Fruit fly (Drosophila melanogaster) whole organism, embryonic: Measurements from ENCODE around the gene cana.
A peak's percentile ranks its signal among the peaks of the same experiment; 100 is the strongest.

ENCODE experiments used
- Atf-2 ChIP-seq: fragments of 200-800 bp; sonication (Bioruptor generic); optimal IDR thresholded peaks from 2 replicates; lab custom pipeline; 2016; ENCODE audit warnings: missing biosample characterization, missing genetic modification characterization
- CG1024 ChIP-seq: fragments of 200-800 bp; sonication (Bioruptor generic); IDR thresholded peaks from 2 replicates; pipeline ENCODE4 v1.3.6; 2022; ENCODE audit warnings: missing biosample characterization, missing genetic modification characterization
- CG10267 ChIP-seq: fragments of 200-800 bp; sonication (Bioruptor generic); optimal IDR thresholded peaks from 2 replicates; lab custom pipeline; 2018; ENCODE audit warnings: missing biosample characterization, mild to moderate bottlenecking, missing genetic modification characterization, moderate library complexity
- CG11093 ChIP-seq: fragments of 200-800 bp; sonication (Bioruptor generic); IDR thresholded peaks from 3 replicates; pipeline ENCODE4 v1.3.6; 2022; ENCODE audit warnings: missing biosample characterization, missing genetic modification characterization
- CG11247 ChIP-seq: fragments of 200-800 bp; sonication (Bioruptor generic); IDR thresholded peaks from 2 replicates; pipeline ENCODE4 v1.3.6; 2022; ENCODE audit warnings: missing biosample characterization, missing genetic modification characterization
- CG11504 ChIP-seq: fragments of 200-800 bp; sonication (Bioruptor generic); optimal IDR thresholded peaks from 3 replicates; lab custom pipeline; 2019; ENCODE audit warnings: missing biosample characterization, mild to moderate bottlenecking, missing genetic modification characterization, moderate library complexity
- CG13296 ChIP-seq: fragments of 200-800 bp; sonication (Bioruptor generic); optimal IDR thresholded peaks from 3 replicates; lab custom pipeline; 2018; ENCODE audit warnings: missing biosample characterization, mild to moderate bottlenecking, missing genetic modification characterization
- CG14965 ChIP-seq: fragments of 200-800 bp; sonication (Bioruptor generic); optimal IDR thresholded peaks from 2 replicates; lab custom pipeline; 2016; ENCODE audit warnings: missing biosample characterization, missing genetic modification characterization, borderline replicate concordance
- CG15514 ChIP-seq: fragments of 200-800 bp; sonication (Bioruptor generic); optimal IDR thresholded peaks from 3 replicates; lab custom pipeline; 2017; ENCODE audit warnings: missing biosample characterization, missing genetic modification characterization, mild to moderate bottlenecking, moderate library complexity, missing genetic modification reagents
- CG15601 ChIP-seq: fragments of 200-800 bp; sonication (Bioruptor generic); optimal IDR thresholded peaks from 3 replicates; lab custom pipeline; 2019; ENCODE audit warnings: missing biosample characterization, mild to moderate bottlenecking, missing genetic modification characterization, moderate library complexity
- CG1647 ChIP-seq: fragments of 200-800 bp; sonication (Bioruptor generic); optimal IDR thresholded peaks from 3 replicates; lab custom pipeline; 2016; ENCODE audit warnings: missing biosample characterization, missing genetic modification characterization
- CG18262 ChIP-seq: fragments of 200-800 bp; optimal IDR thresholded peaks from 3 replicates; lab custom pipeline; 2019; ENCODE audit warnings: missing biosample characterization, mild to moderate bottlenecking, missing genetic modification characterization, moderate library complexity
- CG18599 ChIP-seq: fragments of 200-800 bp; sonication (Bioruptor generic); optimal IDR thresholded peaks from 3 replicates; lab custom pipeline; 2017; ENCODE audit warnings: missing biosample characterization, missing genetic modification characterization, mild to moderate bottlenecking, moderate library complexity, missing genetic modification reagents
- CG30020 ChIP-seq: fragments of 200-800 bp; optimal IDR thresholded peaks from 2 replicates; lab custom pipeline; 2019; ENCODE audit warnings: missing biosample characterization, mild to moderate bottlenecking, missing genetic modification characterization, moderate library complexity
- CG32772 ChIP-seq: fragments of 200-800 bp; sonication (Bioruptor generic); IDR thresholded peaks from 2 replicates; pipeline ENCODE4 v1.3.6; 2022; ENCODE audit warnings: missing biosample characterization, missing genetic modification characterization
- CG4282 ChIP-seq: fragments of 200-800 bp; sonication (Bioruptor generic); optimal IDR thresholded peaks from 2 replicates; lab custom pipeline; 2016; ENCODE audit warnings: missing biosample characterization, missing genetic modification characterization
- CG4730 ChIP-seq: fragments of 200-800 bp; sonication (Bioruptor generic); IDR thresholded peaks from 2 replicates; pipeline ENCODE4 v1.3.6; 2022; ENCODE audit warnings: missing biosample characterization, missing genetic modification characterization
- CG5245 ChIP-seq: fragments of 200-800 bp; sonication (Bioruptor generic); optimal IDR thresholded peaks from 3 replicates; lab custom pipeline; 2016; ENCODE audit warnings: missing biosample characterization, missing genetic modification characterization
- CG8478 ChIP-seq: fragments of >200 bp; optimal IDR thresholded peaks from 2 replicates; lab custom pipeline; 2018
- Doc2 ChIP-seq: fragments of 200-800 bp; sonication (Bioruptor generic); IDR thresholded peaks from 2 replicates; pipeline ENCODE4 v1.3.6; 2022; ENCODE audit warnings: missing biosample characterization, missing genetic modification characterization
- ERR ChIP-seq: fragments of 200-800 bp; sonication (Bioruptor generic); optimal IDR thresholded peaks from 2 replicates; lab custom pipeline; 2016; ENCODE audit warnings: missing biosample characterization, missing genetic modification characterization
- Elba2 ChIP-seq: fragments of 200-800 bp; sonication (Bioruptor generic); optimal IDR thresholded peaks from 3 replicates; lab custom pipeline; 2016; ENCODE audit warnings: missing biosample characterization, missing genetic modification characterization
- Ets65A ChIP-seq: fragments of 200-800 bp; sonication (Bioruptor generic); peaks from one replicate; lab custom pipeline; 2016; ENCODE audit warnings: missing biosample characterization, missing genetic modification characterization
- GATAe ChIP-seq: fragments of 200-800 bp; sonication (Bioruptor generic); conservative IDR thresholded peaks from 2 replicates; pipeline ENCODE4 v1.3.6; 2022; ENCODE audit warnings: missing biosample characterization, missing genetic modification characterization
- Gug ChIP-seq: fragments of 200-800 bp; sonication (Bioruptor generic); IDR thresholded peaks from 4 replicates; pipeline ENCODE4 v1.3.6; 2022; ENCODE audit warnings: missing biosample characterization, missing genetic modification characterization
- H2.0 ChIP-seq: fragments of 200-800 bp; sonication (Bioruptor generic); IDR thresholded peaks from 2 replicates; pipeline ENCODE4 v1.3.6; 2022; ENCODE audit warnings: missing biosample characterization, missing genetic modification characterization
- Hr39 ChIP-seq: fragments of >200 bp; optimal IDR thresholded peaks from 2 replicates; lab custom pipeline; 2017
- MTF-1 ChIP-seq: fragments of 200-800 bp; sonication (Bioruptor generic); optimal IDR thresholded peaks from 2 replicates; lab custom pipeline; 2018; ENCODE audit warnings: missing biosample characterization, mild to moderate bottlenecking, missing genetic modification characterization, borderline replicate concordance
- Oli ChIP-seq: fragments of 200-800 bp; sonication (Bioruptor generic); optimal IDR thresholded peaks from 2 replicates; lab custom pipeline; 2018; ENCODE audit warnings: missing biosample characterization, mild to moderate bottlenecking, missing genetic modification characterization, moderate library complexity
- PHDP ChIP-seq: fragments of 200-800 bp; sonication (Bioruptor generic); optimal IDR thresholded peaks from 3 replicates; lab custom pipeline; 2018; ENCODE audit warnings: missing biosample characterization, mild to moderate bottlenecking, missing genetic modification characterization, moderate library complexity
- Rfx ChIP-seq: fragments of 200-800 bp; sonication (Bioruptor generic); IDR thresholded peaks from 2 replicates; pipeline ENCODE4 v1.3.6; 2022; ENCODE audit warnings: missing biosample characterization, missing genetic modification characterization
- Sin3A ChIP-seq: fragments of >200 bp; optimal IDR thresholded peaks from 2 replicates; lab custom pipeline; 2018
- Ssrp ChIP-seq: fragments of 200-800 bp; sonication (Bioruptor generic); optimal IDR thresholded peaks from 2 replicates; lab custom pipeline; 2018; ENCODE audit warnings: missing biosample characterization, mild to moderate bottlenecking, missing genetic modification characterization, moderate library complexity
- bigmax ChIP-seq: fragments of 200-800 bp; sonication (Bioruptor generic); optimal IDR thresholded peaks from 2 replicates; lab custom pipeline; 2018; ENCODE audit warnings: missing biosample characterization, mild to moderate bottlenecking, missing genetic modification characterization
- bowl ChIP-seq: fragments of 200-800 bp; sonication (Bioruptor generic); IDR thresholded peaks from 2 replicates; pipeline ENCODE4 v1.3.6; 2022; ENCODE audit warnings: missing biosample characterization, missing genetic modification characterization
- chn ChIP-seq: fragments of 200-800 bp; sonication (Bioruptor generic); optimal IDR thresholded peaks from 2 replicates; lab custom pipeline; 2016; ENCODE audit warnings: missing biosample characterization, missing genetic modification characterization
- dimm ChIP-seq: fragments of 200-800 bp; sonication (Bioruptor generic); IDR thresholded peaks from 2 replicates; pipeline ENCODE4 v1.3.6; 2022; ENCODE audit warnings: missing biosample characterization, missing genetic modification characterization
- dm ChIP-seq: fragments of 200-800 bp; sonication (Bioruptor generic); optimal IDR thresholded peaks from 3 replicates; lab custom pipeline; 2016; ENCODE audit warnings: missing biosample characterization, missing genetic modification characterization
- eve ChIP-seq, 2 experiments: fragments of >200 bp; optimal IDR thresholded peaks; 2 replicates each; lab custom pipeline; 2017; ENCODE audit warnings: missing biosample characterization in 2 of 2, missing genetic modification characterization in 2 of 2
- ftz-f1 ChIP-seq: fragments of 200-800 bp; sonication (Bioruptor generic); optimal IDR thresholded peaks from 2 replicates; lab custom pipeline; 2016; ENCODE audit warnings: missing biosample characterization, missing genetic modification characterization
- hb ChIP-seq: fragments of 200-800 bp; sonication (Bioruptor generic); IDR thresholded peaks from 3 replicates; pipeline ENCODE4 v1.3.6; 2022; ENCODE audit warnings: missing biosample characterization, missing genetic modification characterization; ENCODE audit not compliant: partially characterized antibody
- inv ChIP-seq: fragments of 200-800 bp; sonication (Bioruptor generic); IDR thresholded peaks from 2 replicates; pipeline ENCODE4 v1.3.6; 2022; ENCODE audit warnings: missing biosample characterization, missing genetic modification characterization; ENCODE audit not compliant: partially characterized antibody
- lov ChIP-seq, 2 experiments: fragments of 200-800 bp in 1 of 2; fragments of >200 bp in 1 of 2; sonication (Bioruptor generic) in 1 of 2; IDR thresholded peaks in 1 of 2; optimal IDR thresholded peaks in 1 of 2; 2 replicates in 1 of 2; 3 replicates in 1 of 2; pipeline versions ENCODE4 v1.3.6 to Lab custom; 2017 to 2022; ENCODE audit warnings: missing biosample characterization in 1 of 2, missing genetic modification characterization in 1 of 2
- nerfin-2 ChIP-seq: fragments of 200-800 bp; sonication (Bioruptor generic); IDR thresholded peaks from 2 replicates; pipeline ENCODE4 v1.3.6; 2022; ENCODE audit warnings: missing biosample characterization, missing genetic modification characterization; ENCODE audit not compliant: partially characterized antibody
- oc ChIP-seq: fragments of 200-800 bp; sonication (Bioruptor generic); optimal IDR thresholded peaks from 2 replicates; lab custom pipeline; 2018; ENCODE audit warnings: missing biosample characterization, mild to moderate bottlenecking, missing genetic modification characterization, moderate library complexity
- org-1 ChIP-seq: fragments of 200-800 bp; sonication (Bioruptor generic); optimal IDR thresholded peaks from 2 replicates; lab custom pipeline; 2017; ENCODE audit warnings: missing biosample characterization, missing genetic modification characterization
- p53 ChIP-seq: fragments of 200-800 bp; sonication (Bioruptor generic); optimal IDR thresholded peaks from 2 replicates; lab custom pipeline; 2016; ENCODE audit warnings: missing biosample characterization, missing genetic modification characterization
- pita ChIP-seq: fragments of 200-800 bp; sonication (Bioruptor generic); optimal IDR thresholded peaks from 2 replicates; lab custom pipeline; 2017; ENCODE audit warnings: missing biosample characterization, mild to moderate bottlenecking, missing genetic modification characterization
- sqz ChIP-seq: fragments of 200-800 bp; sonication (Bioruptor generic); optimal IDR thresholded peaks from 3 replicates; lab custom pipeline; 2018; ENCODE audit warnings: missing biosample characterization, mild to moderate bottlenecking, missing genetic modification characterization
- tio ChIP-seq: fragments of 200-800 bp; sonication (Bioruptor generic); optimal IDR thresholded peaks from 2 replicates; lab custom pipeline; 2017; ENCODE audit warnings: missing biosample characterization, missing genetic modification characterization, inconsistent platforms
- vnd ChIP-seq: fragments of 200-800 bp; sonication (Bioruptor generic); IDR thresholded peaks from 3 replicates; pipeline ENCODE4 v1.3.6; 2022; ENCODE audit warnings: missing biosample characterization, missing genetic modification characterization; ENCODE audit not compliant: partially characterized antibody
- zf30C ChIP-seq: fragments of 200-800 bp; sonication (Bioruptor generic); optimal IDR thresholded peaks from 3 replicates; lab custom pipeline; 2018; ENCODE audit warnings: missing biosample characterization, mild to moderate bottlenecking, missing genetic modification characterization

cana gene

DNA sequence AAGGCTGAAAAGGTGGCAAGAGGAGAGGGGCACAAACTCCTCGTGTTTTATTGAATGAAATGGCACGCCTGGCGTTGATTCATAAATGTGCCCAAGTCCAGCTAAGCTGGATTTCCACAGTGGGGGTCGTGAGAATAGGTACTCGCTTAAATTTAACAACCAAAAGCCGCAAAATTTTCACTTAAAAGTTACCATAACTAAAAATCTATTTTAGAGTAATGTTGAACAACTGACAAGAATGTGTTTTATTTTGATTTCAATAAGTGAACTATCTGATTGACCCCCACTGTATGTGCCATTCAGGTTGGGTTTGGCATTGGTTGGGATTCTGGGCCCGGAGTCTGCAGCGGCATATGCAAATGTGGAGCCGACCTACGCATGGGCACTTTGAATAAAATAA, 54.3 kb downstream of the cana start (continued):
- TF ChIP-seq Gug (peak; percentile 42; the same call in 2 of the 4 replicates), CG4282 (no peak), lov (optimal IDR thresholded peaks at IDR 0.05; lab: Kevin White, UChicago) (no peak), lov (GFP tag; IDR thresholded peaks at IDR 0.05; lab: Robert Waterston, UW) (no peak), tio (GFP tag; lab: Kevin White, UChicago) (peak; percentile 23), dm (GFP tag; lab: Kevin White, UChicago) (no peak), Doc2 (GFP tag; lab: Robert Waterston, UW) (no peak), p53 (no peak), sqz (GFP tag; lab: Kevin White, UChicago) (no peak), zf30C (GFP tag; lab: Kevin White, UChicago) (no peak), nerfin-2 (GFP tag; lab: Robert Waterston, UW) (no peak), eve (GFP tag; optimal IDR thresholded peaks at IDR 0.05; lab: Kevin White, UChicago) (no peak), inv (no peak), CG30020 (tag; lab: Kevin White, UChicago) (no peak), CG14965 (GFP tag; lab: Kevin White, UChicago) (no peak), Sin3A (lab: Kevin White, UChicago) (no peak), CG32772 (GFP tag; lab: Robert Waterston, UW) (peak; percentile 63), Hr39 (lab: Kevin White, UChicago) (no peak), CG1647 (GFP tag; lab: Kevin White, UChicago) (peak; percentile 27), CG18262 (tag; lab: Kevin White, UChicago) (peak; percentile 71), bigmax (GFP tag; lab: Kevin White, UChicago) (no peak), Ssrp (tag; lab: Kevin White, UChicago) (peak; percentile 60), chn (GFP tag; lab: Kevin White, UChicago) (peak; percentile 27), bowl (GFP tag; lab: Robert Waterston, UW) (no peak), MTF-1 (peak; percentile 24), dimm (GFP tag; lab: Robert Waterston, UW) (peak; percentile 42), CG1024 (GFP tag; lab: Robert Waterston, UW) (0 out of 2 replicates have a peak, but pooled peaks have one; percentile 50), Rfx (peak; percentile 56), CG13296 (GFP tag; lab: Kevin White, UChicago) (no peak), CG8478 (no peak), hb (no peak), PHDP (tag; lab: Kevin White, UChicago) (peak; percentile 63), CG18599 (GFP tag; lab: Kevin White, UChicago) (peak; percentile 47), CG4730 (GFP tag; lab: Robert Waterston, UW) (peak; percentile 41), CG10267 (tag; lab: Kevin White, UChicago) (peak; percentile 57), CG15601 (tag; lab: Kevin White, UChicago) (peak; percentile 20), Oli (tag; lab: Kevin White, UChicago) (peak; percentile 72), GATAe (GFP tag; lab: Robert Waterston, UW) (no peak), pita (no peak), CG15514 (GFP tag; lab: Kevin White, UChicago) (no peak), Elba2 (GFP tag; lab: Kevin White, UChicago) (no peak), ERR (no peak), Ets65A (GFP tag; lab: Kevin White, UChicago) (no peak), CG11247 (GFP tag; lab: Robert Waterston, UW) (0 out of 2 replicates have a peak, but pooled peaks have one; percentile 8), CG11504 (tag; lab: Kevin White, UChicago) (peak; percentile 81), oc (tag; lab: Kevin White, UChicago) (peak; percentile 60), CG5245 (peak; percentile 52), CG11093 (GFP tag; lab: Robert Waterston, UW) (no peak), H2.0 (GFP tag; lab: Robert Waterston, UW) (peak; percentile 70), org-1 (GFP tag; lab: Kevin White, UChicago) (peak; percentile 56), vnd (GFP tag; lab: Robert Waterston, UW) (no peak), ftz-f1 (GFP tag; lab: Kevin White, UChicago) (no peak), Atf-2 (GFP tag; lab: Kevin White, UChicago) (peak; percentile 19)
